Fruit fly (Drosophila melanogaster) whole organism, embryonic: ENCODE measurements around the gene ksr.

Source experiments
- B-H1 ChIP-seq: fragments of 200-800 bp; sonication (Bioruptor generic); IDR thresholded peaks from 3 replicates; pipeline ENCODE4 v1.3.6; 2022; ENCODE audit warnings: missing biosample characterization, missing genetic modification characterization
- B-H2 ChIP-seq: fragments of 200-800 bp; sonication (Bioruptor generic); optimal IDR thresholded peaks from 2 replicates; lab custom pipeline; 2018; ENCODE audit warnings: missing biosample characterization, mild to moderate bottlenecking, missing genetic modification characterization
- Bteb2 ChIP-seq: fragments of 200-800 bp; sonication (Bioruptor generic); optimal IDR thresholded peaks from 2 replicates; lab custom pipeline; 2016; ENCODE audit warnings: missing biosample characterization, missing genetic modification characterization
- CG11696 ChIP-seq: fragments of 200-800 bp; sonication (Bioruptor generic); IDR thresholded peaks from 2 replicates; pipeline ENCODE4 v1.3.6; 2022; ENCODE audit warnings: missing biosample characterization, missing genetic modification characterization
- CG12942 ChIP-seq: fragments of 200-800 bp; sonication (Bioruptor generic); optimal IDR thresholded peaks from 3 replicates; lab custom pipeline; 2016; ENCODE audit warnings: missing biosample characterization, missing genetic modification characterization
- CG13296 ChIP-seq: fragments of 200-800 bp; sonication (Bioruptor generic); optimal IDR thresholded peaks from 3 replicates; lab custom pipeline; 2018; ENCODE audit warnings: missing biosample characterization, mild to moderate bottlenecking, missing genetic modification characterization
- CG14050 ChIP-seq: fragments of 200-800 bp; sonication (Bioruptor generic); IDR thresholded peaks from 3 replicates; pipeline ENCODE4 v1.3.6; 2022; ENCODE audit warnings: missing biosample characterization, missing genetic modification characterization
- CG14667 ChIP-seq: fragments of 200-800 bp; sonication (Bioruptor generic); IDR thresholded peaks from 2 replicates; pipeline ENCODE4 v1.3.6; 2022; ENCODE audit warnings: missing biosample characterization, missing genetic modification characterization
- CG15011 ChIP-seq: fragments of 200-800 bp; sonication (Bioruptor generic); optimal IDR thresholded peaks from 3 replicates; lab custom pipeline; 2018; ENCODE audit warnings: missing biosample characterization, mild to moderate bottlenecking, missing genetic modification characterization
- CG1529 ChIP-seq: fragments of 200-800 bp; sonication (Bioruptor generic); optimal IDR thresholded peaks from 3 replicates; lab custom pipeline; 2018; ENCODE audit warnings: missing biosample characterization, missing genetic modification characterization
- CG15479 ChIP-seq: fragments of 200-800 bp; sonication (Bioruptor generic); optimal IDR thresholded peaks from 3 replicates; lab custom pipeline; 2019; ENCODE audit warnings: missing biosample characterization, mild to moderate bottlenecking, missing genetic modification characterization, moderate library complexity
- CG1647 ChIP-seq: fragments of 200-800 bp; sonication (Bioruptor generic); optimal IDR thresholded peaks from 3 replicates; lab custom pipeline; 2016; ENCODE audit warnings: missing biosample characterization, missing genetic modification characterization
- CG17359 ChIP-seq: fragments of 200-800 bp; sonication (Bioruptor generic); optimal IDR thresholded peaks from 3 replicates; lab custom pipeline; 2018; ENCODE audit warnings: missing biosample characterization, mild to moderate bottlenecking, missing genetic modification characterization, moderate library complexity
- CG18262 ChIP-seq: fragments of 200-800 bp; optimal IDR thresholded peaks from 3 replicates; lab custom pipeline; 2019; ENCODE audit warnings: missing biosample characterization, mild to moderate bottlenecking, missing genetic modification characterization, moderate library complexity
- CG18764 ChIP-seq: fragments of 200-800 bp; sonication (Bioruptor generic); optimal IDR thresholded peaks from 3 replicates; lab custom pipeline; 2016; ENCODE audit warnings: missing biosample characterization, missing genetic modification characterization
- CG30020 ChIP-seq: fragments of 200-800 bp; optimal IDR thresholded peaks from 2 replicates; lab custom pipeline; 2019; ENCODE audit warnings: missing biosample characterization, mild to moderate bottlenecking, missing genetic modification characterization, moderate library complexity
- CG3163 ChIP-seq: fragments of 200-800 bp; sonication (Bioruptor generic); optimal IDR thresholded peaks from 3 replicates; lab custom pipeline; 2016; ENCODE audit warnings: missing biosample characterization, missing genetic modification characterization
- CG3838 ChIP-seq: fragments of 200-800 bp; sonication (Bioruptor generic); optimal IDR thresholded peaks from 3 replicates; lab custom pipeline; 2016; ENCODE audit warnings: missing biosample characterization, missing genetic modification characterization
- CG4328 ChIP-seq: fragments of 200-800 bp; sonication (Bioruptor generic); optimal IDR thresholded peaks from 3 replicates; lab custom pipeline; 2017; ENCODE audit warnings: missing biosample characterization, missing genetic modification reagents, missing genetic modification characterization
- CG5180 ChIP-seq: fragments of 200-800 bp; sonication (Bioruptor generic); optimal IDR thresholded peaks from 3 replicates; lab custom pipeline; 2017; ENCODE audit warnings: missing biosample characterization, missing genetic modification characterization, mild to moderate bottlenecking, moderate library complexity, missing genetic modification reagents
- CG6813 ChIP-seq: fragments of 200-800 bp; sonication (Bioruptor generic); optimal IDR thresholded peaks from 2 replicates; lab custom pipeline; 2017; ENCODE audit warnings: missing biosample characterization, missing genetic modification characterization, mild to moderate bottlenecking, moderate library complexity, missing genetic modification reagents
- CG8281 ChIP-seq: fragments of 200-800 bp; sonication (Bioruptor generic); optimal IDR thresholded peaks from 2 replicates; lab custom pipeline; 2018; ENCODE audit warnings: missing biosample characterization, mild to moderate bottlenecking, missing genetic modification characterization, moderate library complexity
- CG9817 ChIP-seq: fragments of 200-800 bp; sonication (Bioruptor generic); optimal IDR thresholded peaks from 2 replicates; lab custom pipeline; 2018; ENCODE audit warnings: missing biosample characterization, mild to moderate bottlenecking, missing genetic modification characterization, moderate library complexity
- D ChIP-seq, 2 experiments: fragments of 200-800 bp in 1 of 2; fragments of >200 bp in 1 of 2; sonication (Bioruptor generic) in 1 of 2; optimal IDR thresholded peaks; 2 replicates in 1 of 2; 3 replicates in 1 of 2; lab custom pipeline; 2017; ENCODE audit warnings: mild to moderate bottlenecking in 1 of 2, missing biosample characterization in 1 of 2, missing genetic modification characterization in 1 of 2, missing genetic modification reagents in 1 of 2
- Dll ChIP-seq: fragments of 200-800 bp; sonication (Bioruptor generic); IDR thresholded peaks from 4 replicates; pipeline ENCODE4 v1.3.6; 2022; ENCODE audit warnings: missing biosample characterization, missing genetic modification characterization; ENCODE audit not compliant: partially characterized antibody
- Doc3 ChIP-seq: fragments of 200-800 bp; sonication (Bioruptor generic); IDR thresholded peaks from 3 replicates; pipeline ENCODE4 v1.3.6; 2022; ENCODE audit warnings: missing biosample characterization, missing genetic modification characterization; ENCODE audit not compliant: partially characterized antibody
- Fer2 ChIP-seq: fragments of 200-800 bp; sonication (Bioruptor generic); optimal IDR thresholded peaks from 2 replicates; lab custom pipeline; 2018; ENCODE audit warnings: missing biosample characterization, mild to moderate bottlenecking, missing genetic modification characterization, moderate library complexity
- Gug ChIP-seq: fragments of 200-800 bp; sonication (Bioruptor generic); IDR thresholded peaks from 4 replicates; pipeline ENCODE4 v1.3.6; 2022; ENCODE audit warnings: missing biosample characterization, missing genetic modification characterization
- Hsf ChIP-seq: fragments of 200-800 bp; sonication (Bioruptor generic); optimal IDR thresholded peaks from 3 replicates; lab custom pipeline; 2016; ENCODE audit warnings: missing biosample characterization, missing genetic modification characterization
- Myb ChIP-seq: fragments of 200-800 bp; sonication (Bioruptor generic); optimal IDR thresholded peaks from 2 replicates; lab custom pipeline; 2016; ENCODE audit warnings: missing biosample characterization, missing genetic modification characterization
- NfI ChIP-seq: fragments of 200-800 bp; sonication (Bioruptor generic); optimal IDR thresholded peaks from 3 replicates; lab custom pipeline; 2018; ENCODE audit warnings: missing biosample characterization, mild to moderate bottlenecking, missing genetic modification characterization, moderate library complexity
- Optix ChIP-seq: fragments of 200-800 bp; sonication (Bioruptor generic); IDR thresholded peaks from 3 replicates; pipeline ENCODE4 v1.3.6; 2022; ENCODE audit warnings: missing biosample characterization, missing genetic modification characterization
- Rx ChIP-seq: fragments of 200-800 bp; sonication (Bioruptor generic); IDR thresholded peaks from 2 replicates; pipeline ENCODE4 v1.3.6; 2022; ENCODE audit warnings: missing biosample characterization, missing genetic modification characterization
- TFAM ChIP-seq: fragments of 200-800 bp; sonication (Bioruptor generic); optimal IDR thresholded peaks from 2 replicates; lab custom pipeline; 2017; ENCODE audit warnings: missing biosample characterization, missing genetic modification characterization, inconsistent platforms
- Taf1 ChIP-seq: fragments of 200-800 bp; sonication (Bioruptor generic); IDR thresholded peaks from 2 replicates; pipeline ENCODE4 v1.3.6; 2022; ENCODE audit warnings: missing biosample characterization, missing genetic modification characterization
- ash1 ChIP-seq: fragments of 200-800 bp; sonication (Bioruptor generic); optimal IDR thresholded peaks from 2 replicates; lab custom pipeline; 2018; ENCODE audit warnings: missing biosample characterization, mild to moderate bottlenecking, missing genetic modification characterization
- bowl ChIP-seq: fragments of 200-800 bp; sonication (Bioruptor generic); IDR thresholded peaks from 2 replicates; pipeline ENCODE4 v1.3.6; 2022; ENCODE audit warnings: missing biosample characterization, missing genetic modification characterization
- crc ChIP-seq: fragments of 200-800 bp; sonication (Bioruptor generic); optimal IDR thresholded peaks from 2 replicates; lab custom pipeline; 2016; ENCODE audit warnings: missing biosample characterization, missing genetic modification characterization
- exex ChIP-seq: fragments of 200-800 bp; sonication (Bioruptor generic); optimal IDR thresholded peaks from 4 replicates; lab custom pipeline; 2018; ENCODE audit warnings: missing biosample characterization, mild to moderate bottlenecking, missing genetic modification characterization, moderate library complexity
- fu2 ChIP-seq: fragments of 200-800 bp; sonication (Bioruptor generic); optimal IDR thresholded peaks from 2 replicates; lab custom pipeline; 2016; ENCODE audit warnings: missing biosample characterization, missing genetic modification characterization
- her ChIP-seq: fragments of 200-800 bp; sonication (Bioruptor generic); optimal IDR thresholded peaks from 2 replicates; lab custom pipeline; 2016; ENCODE audit warnings: missing biosample characterization, missing genetic modification characterization
- insv ChIP-seq, 2 experiments: fragments of 200-800 bp; sonication (Bioruptor generic); optimal IDR thresholded peaks; 3 replicates each; lab custom pipeline; 2016 to 2018; ENCODE audit warnings: missing biosample characterization in 2 of 2, missing genetic modification characterization in 2 of 2
- lola ChIP-seq, 3 experiments: fragments of >200 bp in 2 of 3; fragments of 200-800 bp in 1 of 3; sonication (Bioruptor generic) in 1 of 3; optimal IDR thresholded peaks; 2 replicates each; lab custom pipeline; 2017 to 2019; ENCODE audit warnings: missing biosample characterization in 3 of 3, missing genetic modification characterization in 3 of 3, mild to moderate bottlenecking in 1 of 3, moderate library complexity in 1 of 3
- mirr ChIP-seq: fragments of 200-800 bp; sonication (Bioruptor generic); optimal IDR thresholded peaks from 3 replicates; lab custom pipeline; 2018; ENCODE audit warnings: missing biosample characterization, mild to moderate bottlenecking, missing genetic modification characterization
- pho ChIP-seq: fragments of 200-800 bp; sonication (Bioruptor generic); optimal IDR thresholded peaks from 2 replicates; lab custom pipeline; 2016; ENCODE audit warnings: missing biosample characterization, missing genetic modification characterization
- pum ChIP-seq: fragments of 200-800 bp; sonication (Bioruptor generic); optimal IDR thresholded peaks from 2 replicates; lab custom pipeline; 2016; ENCODE audit warnings: missing biosample characterization, missing genetic modification characterization
- repo ChIP-seq: fragments of 200-800 bp; sonication (Bioruptor generic); optimal IDR thresholded peaks from 2 replicates; lab custom pipeline; 2016; ENCODE audit warnings: missing biosample characterization, missing genetic modification characterization
- sim ChIP-seq: fragments of 200-800 bp; sonication (Bioruptor generic); IDR thresholded peaks from 2 replicates; pipeline ENCODE4 v1.3.6; 2022; ENCODE audit warnings: missing biosample characterization, missing genetic modification characterization
- vvl ChIP-seq: fragments of 200-800 bp; sonication (Bioruptor generic); IDR thresholded peaks from 2 replicates; pipeline ENCODE4 v1.3.6; 2022; ENCODE audit warnings: missing biosample characterization, missing genetic modification characterization
- wek ChIP-seq: fragments of 200-800 bp; sonication (Bioruptor generic); optimal IDR thresholded peaks from 3 replicates; lab custom pipeline; 2018; ENCODE audit warnings: missing biosample characterization, mild to moderate bottlenecking, missing genetic modification characterization, moderate library complexity

ksr gene

DNA sequence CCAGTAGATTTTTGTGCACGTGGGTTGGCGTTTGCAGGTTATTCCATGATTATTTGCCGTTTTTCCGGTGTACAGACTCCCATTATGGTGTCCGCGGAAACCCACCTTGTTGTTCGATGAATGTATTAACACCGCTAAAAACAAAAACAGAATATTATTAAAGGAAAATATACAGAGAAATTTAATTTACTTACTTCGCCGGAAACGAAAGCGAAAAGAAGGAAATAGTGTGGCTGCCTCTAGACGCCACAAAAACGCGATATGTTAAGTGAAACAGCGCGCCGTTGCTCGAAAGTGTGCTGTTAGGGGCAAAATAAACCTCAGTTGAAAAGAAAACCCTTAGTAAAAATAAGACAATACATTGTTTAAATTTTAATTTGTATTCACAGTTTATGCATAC is 16.8 kb downstream of the ksr start, which contains the start of gene RpL35A (continued):
- TF ChIP-seq sim (GFP tag; lab: Robert Waterston, UW) (0 out of 2 replicates have a peak, but pooled peaks have one; percentile 28), Optix (peak; percentile 49; the same call in 2 of the 3 replicates), CG6813 (GFP tag; lab: Kevin White, UChicago) (peak; percentile 84), ash1 (GFP tag; lab: Kevin White, UChicago) (peak; percentile 71), Hsf (peak; percentile 72), insv (GFP tag; optimal IDR thresholded peaks at IDR 0.05; lab: Kevin White, UChicago) (peak in 1 of 2 experiments; percentile 61), pho (peak; percentile 33), CG14667 (no peak), mirr (GFP tag; lab: Kevin White, UChicago) (peak; percentile 87), CG18262 (tag; lab: Kevin White, UChicago) (peak; percentile 58), vvl (GFP tag; lab: Robert Waterston, UW) (peak; percentile 69), CG12942 (GFP tag; lab: Kevin White, UChicago) (no peak), lola (GFP tag; optimal IDR thresholded peaks at IDR 0.05; lab: Kevin White, UChicago) (no peak), CG8281 (tag; lab: Kevin White, UChicago) (peak; percentile 35), Fer2 (peak; percentile 68), Rx (no peak), CG1647 (GFP tag; lab: Kevin White, UChicago) (peak; percentile 27), Taf1 (GFP tag; lab: Robert Waterston, UW) (no peak), CG15479 (GFP tag; lab: Kevin White, UChicago) (no peak), CG30020 (tag; lab: Kevin White, UChicago) (peak; percentile 47), pum (peak; percentile 30), wek (GFP tag; lab: Kevin White, UChicago) (peak; percentile 99), exex (tag; lab: Kevin White, UChicago) (peak; percentile 26), CG17359 (peak; percentile 67), fu2 (GFP tag; lab: Kevin White, UChicago) (peak; percentile 19), crc (GFP tag; lab: Kevin White, UChicago) (peak; percentile 54), repo (GFP tag; lab: Kevin White, UChicago) (peak; percentile 35), Myb (GFP tag; lab: Kevin White, UChicago) (peak; percentile 46), bowl (GFP tag; lab: Robert Waterston, UW) (0 out of 2 replicates have a peak, but pooled peaks have one; percentile 15), B-H1 (GFP tag; lab: Robert Waterston, UW) (peak; percentile 18; the same call in 1 of the 3 replicates), CG9817 (tag; lab: Kevin White, UChicago) (peak; percentile 41), CG5180 (GFP tag; lab: Kevin White, UChicago) (no peak), CG13296 (GFP tag; lab: Kevin White, UChicago) (peak; percentile 93), CG15011 (no peak), CG3838 (GFP tag; lab: Kevin White, UChicago) (peak; percentile 9), CG3163 (GFP tag; lab: Kevin White, UChicago) (no peak), CG4328 (GFP tag; lab: Kevin White, UChicago) (peak; percentile 83), TFAM (GFP tag; lab: Kevin White, UChicago) (peak; percentile 60), Gug (GFP tag; lab: Robert Waterston, UW) (no peak), D (optimal IDR thresholded peaks at IDR 0.05; lab: Kevin White, UChicago) (no peak), D (GFP tag; optimal IDR thresholded peaks at IDR 0.05; lab: Kevin White, UChicago) (peak; percentile 63), NfI (GFP tag; lab: Kevin White, UChicago) (peak; percentile 87), Doc3 (GFP tag; lab: Robert Waterston, UW) (no peak), CG18764 (GFP tag; lab: Kevin White, UChicago) (peak; percentile 48), CG1529 (GFP tag; lab: Kevin White, UChicago) (peak; percentile 41), Bteb2 (GFP tag; lab: Kevin White, UChicago) (peak; percentile 63), her (peak; percentile 54), CG11696 (GFP tag; lab: Robert Waterston, UW) (no peak), Dll (GFP tag; lab: Robert Waterston, UW) (no peak), CG14050 (GFP tag; lab: Robert Waterston, UW) (peak; percentile 30; the same call in 2 of the 3 replicates), B-H2 (GFP tag; lab: Kevin White, UChicago) (peak; percentile 89)
